Fruit fly (Drosophila melanogaster) whole organism, embryonic: Measurements from ENCODE around the gene CG31141.

Experiments used
- Abd-B ChIP-seq: fragments of 200-800 bp; sonication (Bioruptor generic); optimal IDR thresholded peaks from 2 replicates; lab custom pipeline; 2018; ENCODE audit warnings: missing biosample characterization, mild to moderate bottlenecking, missing genetic modification characterization, moderate library complexity
- Adf1 ChIP-seq: fragments of 200-800 bp; sonication (Bioruptor generic); IDR thresholded peaks from 2 replicates; pipeline ENCODE4 v1.3.6; 2022; ENCODE audit warnings: missing biosample characterization, missing genetic modification characterization
- Asciz ChIP-seq: fragments of 200-800 bp; sonication (Bioruptor generic); optimal IDR thresholded peaks from 2 replicates; lab custom pipeline; 2017; ENCODE audit warnings: missing biosample characterization, mild to moderate bottlenecking, missing genetic modification characterization, missing genetic modification reagents
- CG12659 ChIP-seq: fragments of 200-800 bp; sonication (Bioruptor generic); optimal IDR thresholded peaks from 3 replicates; lab custom pipeline; 2017; ENCODE audit warnings: mild to moderate bottlenecking, missing biosample characterization, missing genetic modification reagents, missing genetic modification characterization
- CG14441 ChIP-seq: fragments of 200-800 bp; sonication (Bioruptor generic); IDR thresholded peaks from 2 replicates; pipeline ENCODE4 v1.3.6; 2022; ENCODE audit warnings: missing biosample characterization, missing genetic modification characterization
- CG1602 ChIP-seq: fragments of 200-800 bp; sonication (Bioruptor generic); optimal IDR thresholded peaks from 3 replicates; lab custom pipeline; 2016; ENCODE audit warnings: missing biosample characterization, missing genetic modification characterization
- CG16779 ChIP-seq: fragments of 200-800 bp; sonication (Bioruptor generic); IDR thresholded peaks from 2 replicates; pipeline ENCODE4 v1.3.6; 2022; ENCODE audit warnings: missing biosample characterization, missing genetic modification characterization
- CG18262 ChIP-seq: fragments of 200-800 bp; optimal IDR thresholded peaks from 3 replicates; lab custom pipeline; 2019; ENCODE audit warnings: missing biosample characterization, mild to moderate bottlenecking, missing genetic modification characterization, moderate library complexity
- CG18599 ChIP-seq: fragments of 200-800 bp; sonication (Bioruptor generic); optimal IDR thresholded peaks from 3 replicates; lab custom pipeline; 2017; ENCODE audit warnings: missing biosample characterization, missing genetic modification characterization, mild to moderate bottlenecking, moderate library complexity, missing genetic modification reagents
- CG2129 ChIP-seq: fragments of 200-800 bp; sonication (Bioruptor generic); IDR thresholded peaks from 2 replicates; pipeline ENCODE4 v1.3.6; 2022; ENCODE audit warnings: missing biosample characterization, missing genetic modification characterization; ENCODE audit not compliant: partially characterized antibody
- CG2202 ChIP-seq: fragments of 200-800 bp; sonication (Bioruptor generic); optimal IDR thresholded peaks from 2 replicates; lab custom pipeline; 2018; ENCODE audit warnings: missing biosample characterization, mild to moderate bottlenecking, missing genetic modification characterization
- CG2678 ChIP-seq: fragments of 200-800 bp; sonication (Bioruptor generic); optimal IDR thresholded peaks from 3 replicates; lab custom pipeline; 2019; ENCODE audit warnings: missing biosample characterization, mild to moderate bottlenecking, missing genetic modification characterization, moderate library complexity
- CG31224 ChIP-seq: fragments of 200-800 bp; sonication (Bioruptor generic); IDR thresholded peaks from 2 replicates; pipeline ENCODE4 v1.3.6; 2022; ENCODE audit warnings: missing biosample characterization, missing genetic modification characterization
- CG3726 ChIP-seq: fragments of 200-800 bp; sonication (Bioruptor generic); IDR thresholded peaks from 3 replicates; pipeline ENCODE4, ENCODE4 v1.3.6; 2022; ENCODE audit warnings: missing biosample characterization, missing genetic modification characterization
- CG42726 ChIP-seq: fragments of 200-800 bp; sonication (Bioruptor generic); IDR thresholded peaks from 2 replicates; pipeline ENCODE4 v1.3.6; 2022; ENCODE audit warnings: missing biosample characterization, missing genetic modification characterization; ENCODE audit not compliant: partially characterized antibody
- CG4404 ChIP-seq: fragments of 200-800 bp; sonication (Bioruptor generic); IDR thresholded peaks from 2 replicates; pipeline ENCODE4 v1.3.6; 2022; ENCODE audit warnings: missing biosample characterization, missing genetic modification characterization
- CG6791 ChIP-seq: fragments of 200-800 bp; sonication (Bioruptor generic); IDR thresholded peaks from 3 replicates; pipeline ENCODE4 v1.3.6; 2022; ENCODE audit warnings: missing biosample characterization, missing genetic modification characterization; ENCODE audit not compliant: partially characterized antibody
- CG8924 ChIP-seq: fragments of 200-800 bp; optimal IDR thresholded peaks from 3 replicates; lab custom pipeline; 2019; ENCODE audit warnings: missing biosample characterization, mild to moderate bottlenecking, missing genetic modification characterization, moderate library complexity
- CTCF ChIP-seq: fragments of 200-800 bp; sonication (Bioruptor generic); optimal IDR thresholded peaks from 2 replicates; lab custom pipeline; 2017; ENCODE audit warnings: missing biosample characterization, mild to moderate bottlenecking, missing genetic modification characterization, moderate library complexity
- CoRest ChIP-seq: fragments of 200-800 bp; sonication (Bioruptor generic); optimal IDR thresholded peaks from 3 replicates; lab custom pipeline; 2018; ENCODE audit warnings: missing biosample characterization, mild to moderate bottlenecking, missing genetic modification characterization, moderate library complexity
- Lim3 ChIP-seq: fragments of 200-800 bp; sonication (Bioruptor generic); IDR thresholded peaks from 2 replicates; pipeline ENCODE4 v1.3.6; 2022; ENCODE audit warnings: missing biosample characterization, missing genetic modification characterization
- Myb ChIP-seq: fragments of 200-800 bp; sonication (Bioruptor generic); optimal IDR thresholded peaks from 2 replicates; lab custom pipeline; 2016; ENCODE audit warnings: missing biosample characterization, missing genetic modification characterization
- NC2β ChIP-seq: fragments of 200-800 bp; sonication (Bioruptor generic); optimal IDR thresholded peaks from 2 replicates; lab custom pipeline; 2016; ENCODE audit warnings: missing biosample characterization, missing genetic modification characterization
- Nf-YC ChIP-seq: fragments of 200-800 bp; optimal IDR thresholded peaks from 3 replicates; lab custom pipeline; 2019; ENCODE audit warnings: missing biosample characterization, mild to moderate bottlenecking, missing genetic modification characterization, moderate library complexity
- Pdp1 ChIP-seq, 2 experiments: fragments of 200-800 bp; sonication (Bioruptor generic); optimal IDR thresholded peaks; 3 replicates each; lab custom pipeline; 2016; ENCODE audit warnings: missing biosample characterization in 2 of 2, missing genetic modification characterization in 2 of 2, mild to moderate bottlenecking in 1 of 2, moderate library complexity in 1 of 2
- Sin3A ChIP-seq: fragments of >200 bp; optimal IDR thresholded peaks from 2 replicates; lab custom pipeline; 2018
- ac ChIP-seq: fragments of 200-800 bp; sonication (Bioruptor generic); optimal IDR thresholded peaks from 3 replicates; lab custom pipeline; 2017; ENCODE audit warnings: missing biosample characterization, mild to moderate bottlenecking, missing genetic modification characterization
- aop ChIP-seq: fragments of 200-800 bp; sonication (Bioruptor generic); IDR thresholded peaks from 2 replicates; pipeline ENCODE4 v1.3.6; 2022; ENCODE audit warnings: missing biosample characterization, missing genetic modification characterization
- ato ChIP-seq: fragments of 200-800 bp; sonication (Bioruptor generic); IDR thresholded peaks from 2 replicates; pipeline ENCODE4 v1.3.6; 2022; ENCODE audit warnings: missing biosample characterization, missing genetic modification characterization; ENCODE audit not compliant: partially characterized antibody
- dmrt11E ChIP-seq: fragments of 200-800 bp; sonication (Bioruptor generic); optimal IDR thresholded peaks from 3 replicates; lab custom pipeline; 2018; ENCODE audit warnings: missing biosample characterization, mild to moderate bottlenecking, missing genetic modification characterization, moderate library complexity
- ems ChIP-seq: fragments of 200-800 bp; sonication (Bioruptor generic); optimal IDR thresholded peaks from 3 replicates; lab custom pipeline; 2016; ENCODE audit warnings: missing biosample characterization, missing genetic modification characterization
- fd64A ChIP-seq: fragments of 200-800 bp; sonication (Bioruptor generic); optimal IDR thresholded peaks from 3 replicates; lab custom pipeline; 2018; ENCODE audit warnings: missing biosample characterization, mild to moderate bottlenecking, missing genetic modification characterization
- gce ChIP-seq: fragments of 200-800 bp; sonication (Bioruptor generic); IDR thresholded peaks from 3 replicates; pipeline ENCODE4 v1.3.6; 2022; ENCODE audit warnings: missing biosample characterization, missing genetic modification characterization
- inv ChIP-seq: fragments of 200-800 bp; sonication (Bioruptor generic); IDR thresholded peaks from 2 replicates; pipeline ENCODE4 v1.3.6; 2022; ENCODE audit warnings: missing biosample characterization, missing genetic modification characterization; ENCODE audit not compliant: partially characterized antibody
- kay ChIP-seq: fragments of 200-800 bp; sonication (Bioruptor generic); optimal IDR thresholded peaks from 2 replicates; lab custom pipeline; 2016; ENCODE audit warnings: missing biosample characterization, missing genetic modification characterization
- lbe ChIP-seq: fragments of 200-800 bp; sonication (Bioruptor generic); optimal IDR thresholded peaks from 2 replicates; lab custom pipeline; 2016; ENCODE audit warnings: missing biosample characterization, mild to moderate bottlenecking, missing genetic modification characterization
- lmd ChIP-seq: fragments of 200-800 bp; sonication (Bioruptor generic); IDR thresholded peaks from 2 replicates; pipeline ENCODE4 v1.3.6; 2022; ENCODE audit warnings: missing biosample characterization, missing genetic modification characterization
- nmo ChIP-seq: fragments of 200-800 bp; sonication (Bioruptor generic); optimal IDR thresholded peaks from 2 replicates; lab custom pipeline; 2018; ENCODE audit warnings: missing biosample characterization, mild to moderate bottlenecking, missing genetic modification characterization, moderate library complexity
- pb ChIP-seq: fragments of 200-800 bp; sonication (Bioruptor generic); optimal IDR thresholded peaks from 3 replicates; lab custom pipeline; 2016; ENCODE audit warnings: missing biosample characterization, missing genetic modification characterization
- sens ChIP-seq: fragments of 200-800 bp; sonication (Bioruptor generic); peaks from one replicate; lab custom pipeline; 2016; ENCODE audit warnings: missing biosample characterization, missing genetic modification characterization
- sob ChIP-seq: fragments of 200-800 bp; sonication (Bioruptor generic); IDR thresholded peaks from 2 replicates; pipeline ENCODE4 v1.3.6; 2022; ENCODE audit warnings: missing biosample characterization, missing genetic modification characterization
- tna ChIP-seq: fragments of 200-800 bp; sonication (Bioruptor generic); IDR thresholded peaks from 2 replicates; pipeline ENCODE4 v1.3.6; 2022; ENCODE audit warnings: missing biosample characterization, missing genetic modification characterization; ENCODE audit not compliant: partially characterized antibody
- trem ChIP-seq: fragments of 200-800 bp; optimal IDR thresholded peaks from 3 replicates; lab custom pipeline; 2019; ENCODE audit warnings: missing biosample characterization, mild to moderate bottlenecking, missing genetic modification characterization, moderate library complexity

Gene CG31141

dm6 chr3R:23942965-23943413, 19.9 kb downstream of the CG31141 start, which contains the start of gene Gdh (continued):
- TF ChIP-seq Adf1 (peak; percentile 69; the same call in 1 of the 2 replicates), CG2202 (no peak), CTCF (GFP tag; lab: Kevin White, UChicago) (no peak), CG18599 (peak; percentile 55), NC2β (no peak), trem (no peak), CG14441 (GFP tag; lab: Robert Waterston, UW) (no peak), CG2678 (tag; lab: Kevin White, UChicago) (peak; percentile 31), Sin3A (lab: Kevin White, UChicago) (no peak), Pdp1 (GFP tag; optimal IDR thresholded peaks at IDR 0.05; lab: Kevin White, UChicago) (peak in 1 of 2 experiments; percentile 23), sob (peak; percentile 43; the same call in 1 of the 2 replicates), CG1602 (GFP tag; lab: Kevin White, UChicago) (no peak), ems (GFP tag; lab: Kevin White, UChicago) (peak; percentile 28), gce (GFP tag; lab: Robert Waterston, UW) (no peak), CG16779 (peak; percentile 35; the same call in 1 of the 2 replicates), tna (peak; percentile 65; the same call in 1 of the 2 replicates), Lim3 (GFP tag; lab: Robert Waterston, UW) (no peak), dmrt11E (tag; lab: Kevin White, UChicago) (no peak), nmo (GFP tag; lab: Kevin White, UChicago) (no peak), CG6791 (no peak), lbe (GFP tag; lab: Kevin White, UChicago) (peak; percentile 33), CG4404 (GFP tag; lab: Robert Waterston, UW) (no peak; the same call in 1 of the 2 replicates), CG2129 (GFP tag; lab: Robert Waterston, UW) (no peak), CG12659 (GFP tag; lab: Kevin White, UChicago) (no peak), ac (GFP tag; lab: Kevin White, UChicago) (no peak), aop (no peak), CG18262 (tag; lab: Kevin White, UChicago) (peak; percentile 96), Abd-B (GFP tag; lab: Kevin White, UChicago) (no peak), sens (GFP tag; lab: Kevin White, UChicago) (peak; percentile 77), CG8924 (tag; lab: Kevin White, UChicago) (no peak), fd64A (GFP tag; lab: Kevin White, UChicago) (no peak), ato (0 out of 2 replicates have a peak, but pooled peaks have one; percentile 7), Myb (GFP tag; lab: Kevin White, UChicago) (no peak), Nf-YC (tag; lab: Kevin White, UChicago) (peak; percentile 35), Asciz (no peak), pb (GFP tag; lab: Kevin White, UChicago) (no peak), CG3726 (GFP tag; lab: Robert Waterston, UW) (no peak), inv (GFP tag; lab: Robert Waterston, UW) (peak; percentile 37; the same call in 1 of the 2 replicates), CG31224 (GFP tag; lab: Robert Waterston, UW) (no peak), lmd (no peak), CG42726 (peak; percentile 70; the same call in 1 of the 2 replicates), CoRest (tag; lab: Kevin White, UChicago) (no peak), kay (GFP tag; lab: Kevin White, UChicago) (no peak)
